Fruit fly (Drosophila melanogaster) whole organism, embryonic: Measurements from ENCODE around the gene Ccp84Ac.
A peak's percentile ranks its signal among the peaks of the same experiment; 100 is the strongest.

ENCODE experiments used
- ATbp ChIP-seq: fragments of 200-800 bp; sonication (Bioruptor generic); optimal IDR thresholded peaks from 2 replicates; lab custom pipeline; 2017; ENCODE audit warnings: missing biosample characterization, mild to moderate bottlenecking, missing genetic modification characterization, missing genetic modification reagents
- Asciz ChIP-seq: fragments of 200-800 bp; sonication (Bioruptor generic); optimal IDR thresholded peaks from 2 replicates; lab custom pipeline; 2017; ENCODE audit warnings: missing biosample characterization, mild to moderate bottlenecking, missing genetic modification characterization, missing genetic modification reagents
- Bdp1 ChIP-seq: fragments of 200-800 bp; sonication (Bioruptor generic); optimal IDR thresholded peaks from 3 replicates; lab custom pipeline; 2016; ENCODE audit warnings: missing biosample characterization, missing genetic modification characterization
- Blimp-1 ChIP-seq: fragments of 200-800 bp; sonication (Bioruptor generic); optimal IDR thresholded peaks from 3 replicates; lab custom pipeline; 2018; ENCODE audit warnings: missing biosample characterization, missing genetic modification characterization, mild to moderate bottlenecking, moderate library complexity, missing genetic modification reagents
- BtbVII ChIP-seq: fragments of 200-800 bp; sonication (Bioruptor generic); optimal IDR thresholded peaks from 3 replicates; lab custom pipeline; 2017; ENCODE audit warnings: missing biosample characterization, mild to moderate bottlenecking, missing genetic modification characterization
- CG11093 ChIP-seq: fragments of 200-800 bp; sonication (Bioruptor generic); IDR thresholded peaks from 3 replicates; pipeline ENCODE4 v1.3.6; 2022; ENCODE audit warnings: missing biosample characterization, missing genetic modification characterization
- CG11696 ChIP-seq: fragments of 200-800 bp; sonication (Bioruptor generic); IDR thresholded peaks from 2 replicates; pipeline ENCODE4 v1.3.6; 2022; ENCODE audit warnings: missing biosample characterization, missing genetic modification characterization
- CG11723 ChIP-seq: fragments of 200-800 bp; sonication (Bioruptor generic); optimal IDR thresholded peaks from 2 replicates; lab custom pipeline; 2017; ENCODE audit warnings: missing biosample characterization, mild to moderate bottlenecking, missing genetic modification characterization
- CG13287 ChIP-seq: fragments of 200-800 bp; sonication (Bioruptor generic); IDR thresholded peaks from 2 replicates; pipeline ENCODE4 v1.3.6; 2022; ENCODE audit warnings: missing biosample characterization, missing genetic modification characterization; ENCODE audit not compliant: partially characterized antibody
- CG13775 ChIP-seq: fragments of 200-800 bp; sonication (Bioruptor generic); optimal IDR thresholded peaks from 3 replicates; lab custom pipeline; 2017; ENCODE audit warnings: missing biosample characterization, mild to moderate bottlenecking, missing genetic modification characterization
- CG17359 ChIP-seq: fragments of 200-800 bp; sonication (Bioruptor generic); optimal IDR thresholded peaks from 3 replicates; lab custom pipeline; 2018; ENCODE audit warnings: missing biosample characterization, mild to moderate bottlenecking, missing genetic modification characterization, moderate library complexity
- CG17361 ChIP-seq: fragments of 200-800 bp; sonication (Bioruptor generic); IDR thresholded peaks from 3 replicates; pipeline ENCODE4 v1.3.6; 2022; ENCODE audit warnings: missing biosample characterization, missing genetic modification characterization
- CG17802 ChIP-seq: fragments of 200-800 bp; sonication (Bioruptor generic); optimal IDR thresholded peaks from 2 replicates; lab custom pipeline; 2018; ENCODE audit warnings: missing biosample characterization, mild to moderate bottlenecking, missing genetic modification characterization, moderate library complexity
- CG18619 ChIP-seq: fragments of 200-800 bp; sonication (Bioruptor generic); optimal IDR thresholded peaks from 3 replicates; lab custom pipeline; 2017; ENCODE audit warnings: missing biosample characterization, mild to moderate bottlenecking, missing genetic modification characterization
- CG2199 ChIP-seq: fragments of 200-800 bp; sonication (Bioruptor generic); IDR thresholded peaks from 3 replicates; pipeline ENCODE4 v1.3.6; 2022; ENCODE audit warnings: missing biosample characterization, missing genetic modification characterization
- CG30403 ChIP-seq: fragments of 200-800 bp; sonication (Bioruptor generic); optimal IDR thresholded peaks from 3 replicates; lab custom pipeline; 2016; ENCODE audit warnings: missing biosample characterization, missing genetic modification characterization
- CG3995 ChIP-seq: fragments of 200-800 bp; sonication (Bioruptor generic); optimal IDR thresholded peaks from 3 replicates; lab custom pipeline; 2016; ENCODE audit warnings: missing biosample characterization, missing genetic modification characterization
- CG6175 ChIP-seq: fragments of 200-800 bp; sonication (Bioruptor generic); IDR thresholded peaks from 3 replicates; pipeline ENCODE4 v1.3.6; 2022; ENCODE audit warnings: missing biosample characterization, missing genetic modification characterization
- CG6765 ChIP-seq: fragments of 200-800 bp; sonication (Bioruptor generic); optimal IDR thresholded peaks from 3 replicates; lab custom pipeline; 2017; ENCODE audit warnings: missing biosample characterization, mild to moderate bottlenecking, missing genetic modification characterization
- CG8281 ChIP-seq: fragments of 200-800 bp; sonication (Bioruptor generic); optimal IDR thresholded peaks from 2 replicates; lab custom pipeline; 2018; ENCODE audit warnings: missing biosample characterization, mild to moderate bottlenecking, missing genetic modification characterization, moderate library complexity
- Dad ChIP-seq: fragments of 200-800 bp; sonication (Bioruptor generic); optimal IDR thresholded peaks from 3 replicates; lab custom pipeline; 2016; ENCODE audit warnings: missing biosample characterization, missing genetic modification characterization
- Deaf1 ChIP-seq: fragments of 200-800 bp; optimal IDR thresholded peaks from 3 replicates; lab custom pipeline; 2019; ENCODE audit warnings: missing biosample characterization, mild to moderate bottlenecking, missing genetic modification characterization, moderate library complexity
- Elba2 ChIP-seq: fragments of 200-800 bp; sonication (Bioruptor generic); optimal IDR thresholded peaks from 3 replicates; lab custom pipeline; 2016; ENCODE audit warnings: missing biosample characterization, missing genetic modification characterization
- HHEX ChIP-seq: fragments of 200-800 bp; sonication (Bioruptor generic); optimal IDR thresholded peaks from 3 replicates; lab custom pipeline; 2017; ENCODE audit warnings: missing biosample characterization, mild to moderate bottlenecking, missing genetic modification characterization, missing genetic modification reagents
- HLH54F ChIP-seq: fragments of 200-800 bp; sonication (Bioruptor generic); optimal IDR thresholded peaks from 3 replicates; lab custom pipeline; 2016; ENCODE audit warnings: missing biosample characterization, missing genetic modification characterization
- HLHmδ ChIP-seq: fragments of 200-800 bp; sonication (Bioruptor generic); optimal IDR thresholded peaks from 2 replicates; lab custom pipeline; 2018; ENCODE audit warnings: missing biosample characterization, mild to moderate bottlenecking, missing genetic modification characterization, moderate library complexity
- Hey ChIP-seq: fragments of 200-800 bp; sonication (Bioruptor generic); optimal IDR thresholded peaks from 3 replicates; lab custom pipeline; 2018; ENCODE audit warnings: missing biosample characterization, mild to moderate bottlenecking, missing genetic modification characterization
- Max ChIP-seq: fragments of 200-800 bp; sonication (Bioruptor generic); optimal IDR thresholded peaks from 2 replicates; lab custom pipeline; 2016; ENCODE audit warnings: missing biosample characterization, mild to moderate bottlenecking, missing genetic modification characterization
- Oaz ChIP-seq: fragments of 200-800 bp; sonication (Bioruptor generic); IDR thresholded peaks from 2 replicates; pipeline ENCODE4 v1.3.6; 2022; ENCODE audit warnings: missing biosample characterization, missing genetic modification characterization
- Rfx ChIP-seq: fragments of 200-800 bp; sonication (Bioruptor generic); IDR thresholded peaks from 2 replicates; pipeline ENCODE4 v1.3.6; 2022; ENCODE audit warnings: missing biosample characterization, missing genetic modification characterization
- Side ChIP-seq: fragments of 200-800 bp; sonication (Bioruptor generic); optimal IDR thresholded peaks from 2 replicates; lab custom pipeline; 2016; ENCODE audit warnings: missing biosample characterization, missing genetic modification characterization
- TFAM ChIP-seq: fragments of 200-800 bp; sonication (Bioruptor generic); optimal IDR thresholded peaks from 2 replicates; lab custom pipeline; 2017; ENCODE audit warnings: missing biosample characterization, missing genetic modification characterization, inconsistent platforms
- Taf1 ChIP-seq: fragments of 200-800 bp; sonication (Bioruptor generic); IDR thresholded peaks from 2 replicates; pipeline ENCODE4 v1.3.6; 2022; ENCODE audit warnings: missing biosample characterization, missing genetic modification characterization
- bsh ChIP-seq, 2 experiments: fragments of 200-800 bp; sonication (Bioruptor generic); optimal IDR thresholded peaks; 2 replicates each; lab custom pipeline; 2017 to 2018; ENCODE audit warnings: mild to moderate bottlenecking in 2 of 2, missing biosample characterization in 2 of 2, missing genetic modification characterization in 2 of 2, moderate library complexity in 1 of 2
- cg ChIP-seq: fragments of 200-800 bp; sonication (Bioruptor generic); optimal IDR thresholded peaks from 3 replicates; lab custom pipeline; 2019; ENCODE audit warnings: missing biosample characterization, mild to moderate bottlenecking, missing genetic modification characterization, moderate library complexity
- chn ChIP-seq: fragments of 200-800 bp; sonication (Bioruptor generic); optimal IDR thresholded peaks from 2 replicates; lab custom pipeline; 2016; ENCODE audit warnings: missing biosample characterization, missing genetic modification characterization
- eve ChIP-seq, 2 experiments: fragments of >200 bp; optimal IDR thresholded peaks; 2 replicates each; lab custom pipeline; 2017; ENCODE audit warnings: missing biosample characterization in 2 of 2, missing genetic modification characterization in 2 of 2
- fd96Cb ChIP-seq: fragments of 200-800 bp; sonication (Bioruptor generic); optimal IDR thresholded peaks from 2 replicates; lab custom pipeline; 2018; ENCODE audit warnings: missing biosample characterization, mild to moderate bottlenecking, missing genetic modification characterization, moderate library complexity
- gsb-n ChIP-seq: fragments of 200-800 bp; sonication (Bioruptor generic); optimal IDR thresholded peaks from 3 replicates; lab custom pipeline; 2018; ENCODE audit warnings: missing biosample characterization, mild to moderate bottlenecking, missing genetic modification characterization
- inv ChIP-seq: fragments of 200-800 bp; sonication (Bioruptor generic); IDR thresholded peaks from 2 replicates; pipeline ENCODE4 v1.3.6; 2022; ENCODE audit warnings: missing biosample characterization, missing genetic modification characterization; ENCODE audit not compliant: partially characterized antibody
- kni ChIP-seq: fragments of 200-800 bp; sonication (Bioruptor generic); optimal IDR thresholded peaks from 3 replicates; lab custom pipeline; 2017; ENCODE audit warnings: mild to moderate bottlenecking, missing biosample characterization, missing genetic modification reagents, missing genetic modification characterization
- otp ChIP-seq: fragments of 200-800 bp; sonication (Bioruptor generic); IDR thresholded peaks from 3 replicates; pipeline ENCODE4, ENCODE4 v1.3.6; 2022; ENCODE audit warnings: missing biosample characterization, missing genetic modification characterization
- psq ChIP-seq: fragments of 200-800 bp; sonication (Bioruptor generic); optimal IDR thresholded peaks from 2 replicates; lab custom pipeline; 2017; ENCODE audit warnings: missing biosample characterization, missing genetic modification characterization
- pzg ChIP-seq: fragments of 200-800 bp; sonication (Bioruptor generic); optimal IDR thresholded peaks from 3 replicates; lab custom pipeline; 2018; ENCODE audit warnings: missing biosample characterization, mild to moderate bottlenecking, missing genetic modification characterization, moderate library complexity
- ssp ChIP-seq: fragments of 200-800 bp; sonication (Bioruptor generic); IDR thresholded peaks from 2 replicates; pipeline ENCODE4 v1.3.6; 2022; ENCODE audit warnings: missing biosample characterization, missing genetic modification characterization
- trem ChIP-seq: fragments of 200-800 bp; optimal IDR thresholded peaks from 3 replicates; lab custom pipeline; 2019; ENCODE audit warnings: missing biosample characterization, mild to moderate bottlenecking, missing genetic modification characterization, moderate library complexity
- tup ChIP-seq: fragments of 200-800 bp; sonication (Bioruptor generic); optimal IDR thresholded peaks from 2 replicates; lab custom pipeline; 2016; ENCODE audit warnings: missing biosample characterization, mild to moderate bottlenecking, missing genetic modification characterization, moderate library complexity
- unpg ChIP-seq: fragments of 200-800 bp; sonication (Bioruptor generic); optimal IDR thresholded peaks from 3 replicates; lab custom pipeline; 2018; ENCODE audit warnings: missing biosample characterization, mild to moderate bottlenecking, missing genetic modification characterization, moderate library complexity
- vvl ChIP-seq: fragments of 200-800 bp; sonication (Bioruptor generic); IDR thresholded peaks from 2 replicates; pipeline ENCODE4 v1.3.6; 2022; ENCODE audit warnings: missing biosample characterization, missing genetic modification characterization
- z ChIP-seq: fragments of 200-800 bp; sonication (Bioruptor generic); IDR thresholded peaks from 3 replicates; pipeline ENCODE4 v1.3.6; 2022; ENCODE audit warnings: missing biosample characterization, missing genetic modification characterization
- zen ChIP-seq: fragments of 200-800 bp; sonication (Bioruptor generic); optimal IDR thresholded peaks from 3 replicates; lab custom pipeline; 2018; ENCODE audit warnings: missing biosample characterization, mild to moderate bottlenecking, missing genetic modification characterization, moderate library complexity

The Ccp84Ac gene

DNA sequence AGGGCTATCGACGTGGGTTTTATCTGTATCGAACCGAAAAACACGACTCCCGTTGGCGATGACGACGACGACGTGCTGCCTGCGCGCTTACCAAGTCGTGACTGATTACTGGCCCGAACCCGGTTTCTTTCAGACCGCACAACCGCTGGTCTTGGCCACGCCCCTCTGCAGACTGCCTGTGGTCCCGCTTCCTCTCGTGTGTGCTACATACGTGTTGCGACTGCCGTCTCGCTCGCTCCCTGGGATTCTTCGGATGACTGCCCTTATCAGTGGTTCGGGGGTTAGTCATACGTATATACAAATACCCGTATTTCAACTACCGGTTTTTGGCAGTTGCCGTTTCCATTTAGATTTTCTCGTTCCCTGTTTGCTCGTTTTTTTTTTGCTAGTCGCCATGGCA lies 17.6 kb downstream of the Ccp84Ac start, which contains the start of gene lab (continued):
- TF ChIP-seq kni (GFP tag; lab: Kevin White, UChicago), result peak; percentile 23
- no peak for TF ChIP-seq Max (GFP tag; lab: Kevin White, UChicago)
- TF ChIP-seq Side (GFP tag; lab: Kevin White, UChicago), result no peak
- no peak for TF ChIP-seq Taf1 (GFP tag; lab: Robert Waterston, UW)
- TF ChIP-seq CG3995, result peak; percentile 4
- TF ChIP-seq tup (GFP tag; lab: Kevin White, UChicago), result no peak
- TF ChIP-seq BtbVII (GFP tag; lab: Kevin White, UChicago), result no peak
- no peak for TF ChIP-seq eve (GFP tag; optimal IDR thresholded peaks at IDR 0.05; lab: Kevin White, UChicago)
- TF ChIP-seq pzg (GFP tag; lab: Kevin White, UChicago), result no peak
- no peak for TF ChIP-seq CG6765 (GFP tag; lab: Kevin White, UChicago)
- no peak for TF ChIP-seq CG11723
- no peak for TF ChIP-seq Asciz (GFP tag; lab: Kevin White, UChicago)
- no peak for TF ChIP-seq ATbp (GFP tag; lab: Kevin White, UChicago)
- TF ChIP-seq Bdp1 (GFP tag; lab: Kevin White, UChicago), result no peak
- no peak for TF ChIP-seq fd96Cb
- no peak for TF ChIP-seq chn (GFP tag; lab: Kevin White, UChicago)
- TF ChIP-seq Elba2 (GFP tag; lab: Kevin White, UChicago), result no peak
- peak; percentile 41; the same call in 1 of the 2 replicates for TF ChIP-seq CG13287 (GFP tag; lab: Robert Waterston, UW)
- peak; percentile 10 for TF ChIP-seq zen
- no peak for TF ChIP-seq HLH54F
- TF ChIP-seq Dad (GFP tag; lab: Kevin White, UChicago), result no peak
- TF ChIP-seq CG8281 (tag; lab: Kevin White, UChicago), result no peak
- TF ChIP-seq Deaf1, result peak; percentile 89
- no peak for TF ChIP-seq Rfx
- no peak for TF ChIP-seq gsb-n (tag; lab: Kevin White, UChicago)
- TF ChIP-seq HHEX, result no peak
- no peak for TF ChIP-seq inv
- TF ChIP-seq CG11696 (GFP tag; lab: Robert Waterston, UW), result no peak
- TF ChIP-seq vvl (GFP tag; lab: Robert Waterston, UW), result 0 out of 2 replicates have a peak, but pooled peaks have one; percentile 21
- TF ChIP-seq z (GFP tag; lab: Robert Waterston, UW), result no peak
- TF ChIP-seq Hey, result no peak
- TF ChIP-seq bsh (GFP tag; optimal IDR thresholded peaks at IDR 0.05; lab: Kevin White, UChicago), result no peak
- TF ChIP-seq psq, result no peak
- TF ChIP-seq CG2199, result peak; percentile 78; the same call in 2 of the 3 replicates
- peak; percentile 45 for TF ChIP-seq cg (GFP tag; lab: Kevin White, UChicago)
- TF ChIP-seq HLHmδ (GFP tag; lab: Kevin White, UChicago), result peak; percentile 61
- TF ChIP-seq Oaz (GFP tag; lab: Robert Waterston, UW), result no peak
- TF ChIP-seq unpg, result no peak
- no peak for TF ChIP-seq Blimp-1 (GFP tag; lab: Kevin White, UChicago)
- TF ChIP-seq CG17361 (GFP tag; lab: Robert Waterston, UW), result no peak
- TF ChIP-seq CG17359, result no peak
- TF ChIP-seq trem, result no peak
- TF ChIP-seq CG13775 (GFP tag; lab: Kevin White, UChicago), result no peak
- no peak for TF ChIP-seq CG6175 (GFP tag; lab: Robert Waterston, UW)
- TF ChIP-seq CG18619 (GFP tag; lab: Kevin White, UChicago), result no peak
- no peak for TF ChIP-seq ssp
- TF ChIP-seq CG11093, result no peak
- TF ChIP-seq CG30403 (GFP tag; lab: Kevin White, UChicago), result no peak
- TF ChIP-seq otp, result no peak
- no peak for TF ChIP-seq CG17802 (tag; lab: Kevin White, UChicago)
- TF ChIP-seq TFAM (GFP tag; lab: Kevin White, UChicago), result no peak
